Worm (Caenorhabditis elegans): ENCODE measurements around the gene arrd-24.

- TF ChIP-seq ceh-30 (tag; optimal IDR thresholded peaks at IDR 0.05) = no peak
- TF ChIP-seq odd-2 (tag; optimal IDR thresholded peaks at IDR 0.05) = no peak
- no peak for TF ChIP-seq sox-2 (GFP tag; IDR thresholded peaks at IDR 0.05)
- peak; percentile 13 for TF ChIP-seq ceh-31 (tag; optimal IDR thresholded peaks at IDR 0.05)
- no peak for TF ChIP-seq pax-1 (tag; optimal IDR thresholded peaks at IDR 0.05)
These were observed 46.6 kb upstream of the arrd-24 start for ce11 chrX:14026893-14027292.
